Worm (Caenorhabditis elegans): ENCODE measurements around the gene srh-5.
"Not testable (repeated sequence)": the region's sequence is repeated elsewhere in the genome, so short reads cannot be mapped to it uniquely, and the experiment has no call there.

srh-5 gene

DNA sequence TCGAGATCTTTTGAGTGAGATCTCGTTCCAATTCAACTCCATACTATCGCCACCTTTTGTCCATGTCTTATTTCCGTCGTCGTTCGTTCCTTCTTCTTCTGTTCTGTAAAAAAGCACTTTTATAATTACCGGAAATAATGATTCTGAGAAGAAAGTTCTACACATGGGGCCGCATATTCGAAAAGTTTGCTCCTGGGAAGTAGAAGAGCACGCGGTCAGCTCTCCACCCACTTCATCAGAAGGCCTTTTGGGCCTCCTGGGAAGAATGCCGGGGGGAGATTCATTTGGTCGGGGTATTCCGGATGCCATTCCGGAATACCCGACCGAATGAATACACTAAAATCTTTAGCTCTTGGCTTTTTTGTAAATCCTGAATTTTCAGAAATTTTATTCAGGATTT, 7.1 kb downstream of the srh-5 start, which contains the start of gene Y46H3C.5:
TSS of gene Y46H3C.5 (minus strand) at position 2 of the 400 bp plus-strand sequence.
- TF ChIP-seq Y116A8C.19 (tag; optimal IDR thresholded peaks at IDR 0.05; ENCODE audit: borderline replicate concordance); unc-86 (tag; optimal IDR thresholded peaks at IDR 0.05); C34B4.2 (tag; optimal IDR thresholded peaks at IDR 0.05): not testable (repeated sequence)

- not testable (repeated sequence) for TF ChIP-seq unc-62 (GFP tag; optimal IDR thresholded peaks at IDR 0.05); nhr-11 (tag; optimal IDR thresholded peaks at IDR 0.05); nhr-20 (tag; optimal IDR thresholded peaks at IDR 0.05)
Observed at ce11 chrV:1693876-1694275, 8.4 kb downstream of the srh-5 start, which contains the start of gene Y46H3C.7. TSS of gene Y46H3C.7 (minus strand) at chrV:1694022.

- TF ChIP-seq irx-1 (tag; optimal IDR thresholded peaks at IDR 0.05): no peak
- no peak for TF ChIP-seq lin-35 (GFP tag; optimal IDR thresholded peaks at IDR 0.05)
- no peak for TF ChIP-seq lsy-2 (tag; optimal IDR thresholded peaks at IDR 0.05)
- TF ChIP-seq mef-2 (tag; optimal IDR thresholded peaks at IDR 0.05): no peak
- TF ChIP-seq nhr-84 (tag; optimal IDR thresholded peaks at IDR 0.05): no peak
- no peak for TF ChIP-seq hpl-2 (GFP tag; optimal IDR thresholded peaks at IDR 0.05)
- TF ChIP-seq rnt-1 (tag; optimal IDR thresholded peaks at IDR 0.05): no peak
Observed at ce11 chrV:1698400-1698799, 13.0 kb downstream of the srh-5 start.

DNA sequence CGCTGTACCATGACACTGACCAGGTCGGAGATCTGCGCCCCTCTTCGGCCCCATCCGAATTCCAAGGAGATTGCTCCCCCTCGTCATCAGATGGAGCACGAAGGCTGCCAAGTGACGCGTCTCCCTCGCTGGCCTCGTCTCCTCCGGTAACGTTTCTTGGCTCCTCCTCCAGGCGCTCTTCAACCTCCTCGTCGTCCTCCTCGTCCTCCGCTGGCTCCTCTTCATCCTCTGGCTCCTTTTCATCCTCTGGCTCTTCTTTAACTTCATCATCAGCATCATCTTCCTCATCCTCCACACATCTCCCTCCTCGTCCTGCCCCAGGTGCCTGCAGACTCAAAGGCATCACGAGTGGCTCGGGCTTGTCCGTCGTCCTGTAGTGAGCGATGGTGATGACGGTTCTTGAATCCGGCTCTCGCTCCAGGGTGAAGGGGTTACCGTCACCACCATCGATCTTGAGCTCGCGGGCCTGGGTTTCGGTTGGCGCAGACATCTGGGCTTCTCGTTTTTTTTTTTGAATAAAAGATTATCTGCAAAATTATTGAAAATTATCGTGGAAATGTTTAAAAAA, 13.9 kb downstream of the srh-5 start:
- no peak for TF ChIP-seq unc-62 (GFP tag; optimal IDR thresholded peaks at IDR 0.05)
- TF ChIP-seq aly-2 (tag; optimal IDR thresholded peaks at IDR 0.05): no peak
- TF ChIP-seq fkh-8 (tag; optimal IDR thresholded peaks at IDR 0.05): no peak
- no peak for TF ChIP-seq swsn-7 (tag; optimal IDR thresholded peaks at IDR 0.05)
- no peak for TF ChIP-seq dpl-1 (GFP tag; optimal IDR thresholded peaks at IDR 0.05)
- no peak for TF ChIP-seq vab-15 (tag; optimal IDR thresholded peaks at IDR 0.05)
- TF ChIP-seq hpl-2 (GFP tag; optimal IDR thresholded peaks at IDR 0.05): no peak
- no peak for TF ChIP-seq unc-30 (tag; optimal IDR thresholded peaks at IDR 0.05)
- TF ChIP-seq dsc-1 (tag; optimal IDR thresholded peaks at IDR 0.05): no peak
- TF ChIP-seq sup-37 (GFP tag; optimal IDR thresholded peaks at IDR 0.05): no peak
- TF ChIP-seq nhr-76 (tag; optimal IDR thresholded peaks at IDR 0.05): no peak
- TF ChIP-seq lin-13 (GFP tag; optimal IDR thresholded peaks at IDR 0.05): no peak

ce11 chrV:1701584-1702101, 16.2 kb downstream of the srh-5 start, which contains the start of gene srw-90:
TSS of gene srw-90 (plus strand) at chrV:1702051.
- TF ChIP-seq lin-14 (GFP tag; optimal IDR thresholded peaks at IDR 0.05) (no peak), nhr-47 (tag; optimal IDR thresholded peaks at IDR 0.05) (no peak), tbx-2 (tag; optimal IDR thresholded peaks at IDR 0.05) (no peak)

ce11 chrV:1708441-1708840, 23.0 kb downstream of the srh-5 start, which contains the start of gene srw-99:
TSS of gene srw-99 (plus strand) at chrV:1708741.
- TF ChIP-seq unc-62 (GFP tag; optimal IDR thresholded peaks at IDR 0.05) (no peak), C34B4.2 (tag; optimal IDR thresholded peaks at IDR 0.05) (no peak)

- TF ChIP-seq pax-3 (tag; optimal IDR thresholded peaks at IDR 0.05) (no peak), egl-13 (tag; optimal IDR thresholded peaks at IDR 0.05) (no peak), ces-1 (GFP tag; optimal IDR thresholded peaks at IDR 0.05) (no peak), elt-3 (tag; optimal IDR thresholded peaks at IDR 0.05) (no peak), nhr-19 (GFP tag; conservative IDR thresholded peaks at IDR 0.05) (no peak), nhr-76 (tag; optimal IDR thresholded peaks at IDR 0.05) (no peak), aly-2 (tag; optimal IDR thresholded peaks at IDR 0.05) (no peak), C04F5.9 (tag; optimal IDR thresholded peaks at IDR 0.05) (no peak), mdl-1 (tag; optimal IDR thresholded peaks at IDR 0.05) (no peak), egl-27 (tag; optimal IDR thresholded peaks at IDR 0.05) (no peak), irx-1 (tag; optimal IDR thresholded peaks at IDR 0.05) (no peak), tlp-1 (tag; optimal IDR thresholded peaks at IDR 0.05) (no peak), lir-3 (tag; optimal IDR thresholded peaks at IDR 0.05; ENCODE audit: poor library complexity) (no peak), unc-98 (GFP tag; IDR thresholded peaks at IDR 0.05) (no peak), ceh-8 (GFP tag; optimal IDR thresholded peaks at IDR 0.05) (no peak), lin-13 (GFP tag; optimal IDR thresholded peaks at IDR 0.05) (no peak), pqm-1 (tag; optimal IDR thresholded peaks at IDR 0.05) (no peak), zip-4 (GFP tag; optimal IDR thresholded peaks at IDR 0.05) (no peak)
Observed at ce11 chrV:1710909-1711308, 25.5 kb downstream of the srh-5 start, which contains the start of gene srw-100. TSS of gene srw-100 (plus strand) at chrV:1711209.
